Worm (Caenorhabditis elegans) whole organism, young adult: ENCODE data around the gene got-1.2.

Source experiments
- F22D6.2 ChIP-seq: sonication (generic microtip); optimal IDR thresholded peaks from 2 replicates; lab custom pipeline; 2016; ENCODE audit warnings: mild to moderate bottlenecking, missing genetic modification characterization, missing compliant biosample characterization
- Y53G8AR.9 ChIP-seq: fragments of 200-800 bp; sonication (Bioruptor generic); conservative IDR thresholded peaks from 2 replicates; pipeline ENCODE4 v1.3.6; 2022; ENCODE audit warnings: missing genetic modification reagents, missing genetic modification characterization, missing compliant biosample characterization
- attf-6 ChIP-seq: fragments of 200-800 bp; sonication (Bioruptor generic); IDR thresholded peaks from 2 replicates; pipeline ENCODE4 v1.3.6; 2022; ENCODE audit warnings: missing genetic modification reagents, missing genetic modification characterization, missing compliant biosample characterization
- efl-1 ChIP-seq: fragments of 150-350 bp; optimal IDR thresholded peaks from 2 replicates; lab custom pipeline; 2014; ENCODE audit warnings: missing biosample characterization, missing genetic modification reagents, missing genetic modification characterization
- lag-1 ChIP-seq: fragments of 200-800 bp; sonication (Bioruptor generic); IDR thresholded peaks from 2 replicates; pipeline ENCODE4 v1.3.6; 2022; ENCODE audit warnings: missing genetic modification reagents, missing genetic modification characterization, missing compliant biosample characterization
- madf-10 ChIP-seq: sonication (generic microtip); optimal IDR thresholded peaks from 2 replicates; lab custom pipeline; 2016; ENCODE audit warnings: mild to moderate bottlenecking, missing genetic modification characterization, missing compliant biosample characterization
- madf-8 ChIP-seq: fragments of 200-800 bp; sonication (Bioruptor generic); conservative IDR thresholded peaks from 2 replicates; pipeline ENCODE4 v1.3.6; 2022; ENCODE audit warnings: missing genetic modification reagents, missing genetic modification characterization, missing compliant biosample characterization
- mel-28 ChIP-seq: sonication (generic microtip); optimal IDR thresholded peaks from 2 replicates; lab custom pipeline; 2016; ENCODE audit warnings: borderline replicate concordance, mild to moderate bottlenecking, missing genetic modification characterization, missing compliant biosample characterization
- snpc-3.4 ChIP-seq: sonication (generic microtip); optimal IDR thresholded peaks from 2 replicates; lab custom pipeline; 2017; ENCODE audit warnings: missing genetic modification characterization, mild to moderate bottlenecking, missing compliant biosample characterization, antibody characterized with exemption, moderate library complexity, missing genotype, missing genetic modification reagents
- sptf-2 ChIP-seq: fragments of 200-800 bp; sonication (Bioruptor generic); optimal IDR thresholded peaks from 2 replicates; lab custom pipeline; 2018; ENCODE audit warnings: mild to moderate bottlenecking, missing genetic modification characterization, missing compliant biosample characterization
- unc-62 ChIP-seq: fragments of 150-350 bp; optimal IDR thresholded peaks from 2 replicates; lab custom pipeline; 2014; ENCODE audit warnings: missing biosample characterization, missing genetic modification reagents, missing genetic modification characterization
- ztf-18 ChIP-seq: sonication (generic microtip); optimal IDR thresholded peaks from 2 replicates; lab custom pipeline; 2016; ENCODE audit warnings: missing genotype, mild to moderate bottlenecking, missing genetic modification characterization, missing compliant biosample characterization
- ztf-6 ChIP-seq: fragments of 200-800 bp; sonication (Bioruptor generic); IDR thresholded peaks from 2 replicates; pipeline ENCODE4 v1.3.6; 2022; ENCODE audit warnings: missing genetic modification reagents, missing genetic modification characterization, missing compliant biosample characterization

Gene got-1.2

DNA sequence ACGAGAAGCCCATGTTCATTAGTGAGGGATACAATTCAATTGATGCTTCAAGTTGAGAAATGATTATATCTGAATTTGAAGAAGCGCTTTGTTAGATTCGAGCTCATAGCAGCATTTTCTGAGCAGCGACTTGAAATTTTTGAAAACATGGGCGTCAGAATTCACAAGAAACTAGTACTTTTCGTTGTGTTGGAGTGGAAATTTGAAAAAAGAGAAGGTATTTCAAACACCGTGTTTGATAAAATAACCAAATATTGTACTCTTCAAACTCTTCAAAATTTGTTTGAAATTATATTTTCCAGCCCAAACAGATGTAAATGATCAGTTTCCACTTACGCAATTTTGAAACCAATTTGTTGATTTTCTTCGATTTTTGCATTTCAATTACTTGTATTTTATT lies 48.0 kb downstream of the got-1.2 start, which contains the start of gene C10E2.2:
Gene C10E2.2, plus strand, starts transcription at position 301 of the 400 bp plus-strand sequence.
- TF ChIP-seq madf-8 (GFP tag; lab: Robert Waterston, UW) (no peak), sptf-2 (no peak), lag-1 (GFP tag; lab: Robert Waterston, UW) (no peak), efl-1 (GFP tag; lab: Kevin White, UChicago) (no peak), mel-28 (tag; lab: Kevin White, UChicago) (no peak), unc-62 (GFP tag; lab: Kevin White, UChicago) (no peak), Y53G8AR.9 (GFP tag; lab: Robert Waterston, UW) (no peak), F22D6.2 (no peak), madf-10 (tag; lab: Kevin White, UChicago) (no peak), ztf-18 (tag; lab: Kevin White, UChicago) (no peak), attf-6 (GFP tag; lab: Robert Waterston, UW) (no peak), snpc-3.4 (no peak), ztf-6 (GFP tag; lab: Robert Waterston, UW) (no peak)
- TF ChIP-seq, all 124 proteins: peak for 0
